Worm (Caenorhabditis elegans): ENCODE measurements around the gene F59B2.15.

- TF ChIP-seq fos-1 (tag; optimal IDR thresholded peaks at IDR 0.05) (no peak), lin-13 (GFP tag; optimal IDR thresholded peaks at IDR 0.05) (no peak), ztf-11 (tag; optimal IDR thresholded peaks at IDR 0.05) (no peak), zag-1 (tag; optimal IDR thresholded peaks at IDR 0.05) (no peak), alr-1 (tag; optimal IDR thresholded peaks at IDR 0.05; ENCODE audit: borderline replicate concordance) (no peak), pag-3 (tag; optimal IDR thresholded peaks at IDR 0.05; ENCODE audit: borderline replicate concordance, insufficient read depth) (no peak), nhr-28 (tag; optimal IDR thresholded peaks at IDR 0.05) (no peak), lin-35 (GFP tag; optimal IDR thresholded peaks at IDR 0.05) (peak in 1 of 2 experiments; percentile 38), lin-15B (tag; optimal IDR thresholded peaks at IDR 0.05) (no peak), efl-1 (optimal IDR thresholded peaks at IDR 0.05) (no peak), efl-1 (GFP tag; optimal IDR thresholded peaks at IDR 0.05 in 1 of 2) (peak in 1 of 2 experiments; percentile 39), elt-2 (tag; optimal IDR thresholded peaks at IDR 0.05) (no peak), nhr-90 (tag; optimal IDR thresholded peaks at IDR 0.05; ENCODE audit: poor library complexity) (no peak), nhr-85 (tag) (peak; percentile 88), Y116A8C.19 (tag; optimal IDR thresholded peaks at IDR 0.05; ENCODE audit: borderline replicate concordance) (no peak)
These were observed 15.6 kb downstream of the F59B2.15 start for ce11 chrIII:8986872-8987271.
